Worm (Caenorhabditis elegans): Measurements from ENCODE around the gene hil-7.
A peak's percentile ranks its signal among the peaks of the same experiment; 100 is the strongest.

- TF ChIP-seq elt-3 (tag; optimal IDR thresholded peaks at IDR 0.05) = no peak
- TF ChIP-seq unc-62 (GFP tag; optimal IDR thresholded peaks at IDR 0.05) = no peak
- TF ChIP-seq ceh-82 (tag; optimal IDR thresholded peaks at IDR 0.05) = no peak
- no peak for TF ChIP-seq mbf-1 (tag; optimal IDR thresholded peaks at IDR 0.05)
- peak; percentile 41 for TF ChIP-seq gmeb-1 (tag; optimal IDR thresholded peaks at IDR 0.05)
- TF ChIP-seq nhr-12 (tag; optimal IDR thresholded peaks at IDR 0.05) = no peak
- TF ChIP-seq nhr-25 (tag; optimal IDR thresholded peaks at IDR 0.05) = peak; percentile 35
- no peak for TF ChIP-seq nhr-11 (tag; optimal IDR thresholded peaks at IDR 0.05)
- no peak for TF ChIP-seq lin-39 (tag; optimal IDR thresholded peaks at IDR 0.05)
- TF ChIP-seq R02D3.7 (tag; optimal IDR thresholded peaks at IDR 0.05) = no peak
Measured at ce11 chrIV:6622142-6622541, 24.0 kb upstream of the hil-7 start.
